Worm (Caenorhabditis elegans): Measurements from ENCODE around the gene gcy-34.

- no peak for TF ChIP-seq nhr-77 (tag; optimal IDR thresholded peaks at IDR 0.05)
- no peak for TF ChIP-seq aly-2 (tag; optimal IDR thresholded peaks at IDR 0.05)
Observed at ce11 chrV:13420640-13421039, 34.9 kb upstream of the gcy-34 start, which contains the start of gene srv-8.
